Worm (Caenorhabditis elegans) whole organism, early embryonic: ENCODE results near the gene gly-9.

Experiments used
- F13C5.2 ChIP-seq: sonication (generic microtip); optimal IDR thresholded peaks from 2 replicates; lab custom pipeline; 2017; ENCODE audit warnings: mild to moderate bottlenecking, missing genetic modification characterization, inconsistent platforms, missing compliant biosample characterization
- ama-1 ChIP-seq: fragments of 150-350 bp; optimal IDR thresholded peaks from 2 replicates; lab custom pipeline; 2014
- ceh-36 ChIP-seq: sonication (generic microtip); optimal IDR thresholded peaks from 2 replicates; lab custom pipeline; 2016; ENCODE audit warnings: missing genetic modification characterization, inconsistent platforms, missing compliant biosample characterization
- flt-1 ChIP-seq: fragments of 200-800 bp; sonication (Bioruptor generic); IDR thresholded peaks from 2 replicates; pipeline ENCODE4 v1.3.6; 2022; ENCODE audit warnings: missing genetic modification characterization, missing compliant biosample characterization
- hmbx-1 ChIP-seq: sonication (generic microtip); optimal IDR thresholded peaks from 2 replicates; lab custom pipeline; 2016; ENCODE audit warnings: mild to moderate bottlenecking, missing genetic modification characterization, missing compliant biosample characterization
- hmg-4 ChIP-seq: fragments of 200-800 bp; sonication (Bioruptor generic); optimal IDR thresholded peaks from 2 replicates; lab custom pipeline; 2018; ENCODE audit warnings: mild to moderate bottlenecking, missing genetic modification characterization, missing compliant biosample characterization
- pes-1 ChIP-seq: fragments of 200-800 bp; sonication (Bioruptor generic); IDR thresholded peaks from 2 replicates; pipeline ENCODE4 v1.3.6; 2022; ENCODE audit warnings: missing genetic modification reagents, missing genetic modification characterization, missing compliant biosample characterization
- sea-1 ChIP-seq: fragments of 200-800 bp; sonication (Bioruptor generic); conservative IDR thresholded peaks from 2 replicates; pipeline ENCODE4 v1.3.6; 2022; ENCODE audit warnings: missing genetic modification characterization, missing compliant biosample characterization
- tbx-11 ChIP-seq: fragments of 200-800 bp; sonication (Bioruptor generic); IDR thresholded peaks from 2 replicates; pipeline ENCODE4 v1.3.6; 2022; ENCODE audit warnings: missing genetic modification characterization, missing compliant biosample characterization
- tbx-37 ChIP-seq: fragments of 200-800 bp; sonication (Bioruptor generic); conservative IDR thresholded peaks from 2 replicates; pipeline ENCODE4 v1.3.6; 2022; ENCODE audit warnings: missing genetic modification reagents, missing genetic modification characterization, missing compliant biosample characterization
- tra-4 ChIP-seq: sonication (generic microtip); optimal IDR thresholded peaks from 2 replicates; lab custom pipeline; 2017; ENCODE audit warnings: missing genetic modification characterization, missing compliant biosample characterization

DNA sequence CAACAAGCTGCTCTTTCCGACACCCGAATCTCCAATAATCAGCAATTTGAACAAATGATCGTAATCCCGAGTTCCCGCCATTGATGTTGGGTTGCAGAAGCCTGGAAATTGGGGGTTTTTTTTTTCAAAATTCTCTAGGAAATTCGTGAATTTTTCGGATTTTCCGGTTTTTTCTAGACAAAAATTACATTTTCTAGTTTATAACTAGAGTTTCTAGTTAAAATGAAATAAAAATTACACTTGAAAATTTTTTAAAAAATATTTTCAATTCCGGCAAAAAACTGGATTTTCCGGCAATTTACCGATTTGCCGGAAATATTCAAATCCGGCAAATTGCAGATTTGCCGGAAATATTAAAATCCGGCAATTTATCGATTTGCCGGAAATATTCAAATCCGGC is 21.1 kb upstream of the gly-9 start, which contains the start of gene rab-35:
- TF ChIP-seq hmg-4 (GFP tag; lab: Kevin White, UChicago) (no peak), ama-1 (lab: Kevin White, UChicago) (no peak), F13C5.2 (tag; lab: Kevin White, UChicago) (no peak), sea-1 (GFP tag; lab: Robert Waterston, UW) (no peak), tbx-37 (GFP tag; lab: Robert Waterston, UW) (no peak), hmbx-1 (tag; lab: Kevin White, UChicago) (no peak), flt-1 (GFP tag; lab: Robert Waterston, UW) (no peak), tbx-11 (GFP tag; lab: Robert Waterston, UW) (no peak), pes-1 (no peak), tra-4 (tag; lab: Kevin White, UChicago) (no peak), ceh-36 (no peak)
